Worm (Caenorhabditis elegans): ENCODE measurements around the gene K08H2.5.

K08H2.5 gene

DNA sequence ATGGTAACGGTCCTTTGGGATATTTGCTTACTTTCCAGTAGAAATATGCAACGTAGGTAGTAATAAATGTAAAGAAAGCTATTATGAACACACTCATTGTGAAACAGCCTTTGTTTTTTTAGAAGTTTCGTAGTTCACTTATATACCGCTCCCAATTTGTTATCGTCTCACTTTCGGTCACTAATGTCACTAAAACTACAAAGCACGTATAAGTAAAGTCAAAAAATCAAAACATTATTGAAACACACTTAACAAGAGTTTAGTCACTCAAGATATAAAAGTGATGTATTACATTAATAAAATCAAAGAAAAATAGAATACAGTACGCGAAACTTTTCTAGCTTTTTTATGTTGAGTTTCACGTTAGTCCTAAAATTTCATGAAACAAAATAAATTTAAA is 32.0 kb upstream of the K08H2.5 start, which contains the start of gene cyp-14A3:
cyp-14A3 (minus strand) TSS at position 101 of the 400 bp plus-strand sequence.
- TF ChIP-seq mdl-1 (tag; optimal IDR thresholded peaks at IDR 0.05) (no peak), nhr-47 (tag; optimal IDR thresholded peaks at IDR 0.05) (no peak), lin-14 (GFP tag; optimal IDR thresholded peaks at IDR 0.05) (no peak), nhr-20 (tag; optimal IDR thresholded peaks at IDR 0.05) (no peak), fkh-8 (tag; optimal IDR thresholded peaks at IDR 0.05) (no peak), grh-1 (GFP tag; IDR thresholded peaks at IDR 0.05) (no peak), unc-130 (tag; optimal IDR thresholded peaks at IDR 0.05) (no peak), fos-1 (tag; optimal IDR thresholded peaks at IDR 0.05) (no peak), pqm-1 (tag; optimal IDR thresholded peaks at IDR 0.05) (no peak), irx-1 (tag; optimal IDR thresholded peaks at IDR 0.05) (no peak), nhr-11 (tag; optimal IDR thresholded peaks at IDR 0.05) (no peak), nhr-84 (tag; optimal IDR thresholded peaks at IDR 0.05) (no peak), ztf-4 (tag; optimal IDR thresholded peaks at IDR 0.05) (no peak), lin-35 (GFP tag; optimal IDR thresholded peaks at IDR 0.05) (no peak), mab-9 (GFP tag; IDR thresholded peaks at IDR 0.05) (no peak), nhr-76 (tag; optimal IDR thresholded peaks at IDR 0.05) (no peak), zag-1 (tag; optimal IDR thresholded peaks at IDR 0.05) (no peak), aha-1 (tag; optimal IDR thresholded peaks at IDR 0.05) (no peak), blmp-1 (tag; optimal IDR thresholded peaks at IDR 0.05) (no peak)

DNA sequence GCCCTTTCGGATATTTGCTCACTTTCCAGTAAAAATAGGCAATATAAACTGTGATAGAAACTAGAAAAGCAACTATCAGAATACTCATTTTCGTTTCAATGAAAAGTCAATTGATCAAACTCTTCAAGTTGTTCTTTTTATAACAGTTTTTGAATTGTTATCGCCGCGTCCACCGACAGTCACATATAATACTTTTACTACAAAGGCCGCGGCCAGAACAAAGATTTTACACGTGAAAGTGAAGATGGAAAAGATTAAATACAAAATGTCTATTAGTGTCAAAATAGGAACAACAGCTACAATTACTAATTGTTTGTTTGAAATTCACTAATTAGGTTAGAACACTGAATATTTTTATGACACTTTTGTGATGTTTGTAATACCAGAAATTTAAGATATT is 27.5 kb upstream of the K08H2.5 start, which contains the start of gene cyp-14A2:
cyp-14A2 (minus strand) TSS at position 101 of the 400 bp plus-strand sequence.
- TF ChIP-seq blmp-1 (tag; optimal IDR thresholded peaks at IDR 0.05) (peak; percentile 31), mef-2 (tag; optimal IDR thresholded peaks at IDR 0.05) (no peak)

DNA sequence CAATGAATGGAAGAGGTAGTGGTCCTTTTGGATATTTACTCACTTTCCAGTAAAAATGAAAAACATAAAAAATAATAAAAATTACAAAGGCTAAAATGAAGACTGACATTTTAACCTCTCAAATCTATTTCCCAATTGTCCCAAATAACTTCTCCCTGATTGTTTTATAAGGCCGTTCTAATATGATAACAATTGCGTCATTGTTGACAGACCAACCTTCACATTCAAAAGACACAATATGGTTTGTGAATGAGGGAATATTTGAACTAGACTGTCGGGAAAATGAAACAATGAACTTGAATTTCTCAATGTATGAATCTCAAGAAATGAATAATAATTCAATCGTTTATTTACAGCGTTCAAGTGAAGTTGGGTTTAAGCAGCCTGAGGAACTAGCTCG is 25.1 kb upstream of the K08H2.5 start, which contains the start of gene cyp-14A1:
cyp-14A1 (minus strand) TSS at position 126 of the 400 bp plus-strand sequence.
- TF ChIP-seq sup-37 (GFP tag; optimal IDR thresholded peaks at IDR 0.05) (no peak), nhr-20 (tag; optimal IDR thresholded peaks at IDR 0.05) (peak; percentile 43), elt-3 (tag; optimal IDR thresholded peaks at IDR 0.05) (peak in 3 of 6 experiments; percentile 35 to 56 (median 48)), nhr-85 (tag) (peak; percentile 45)

DNA sequence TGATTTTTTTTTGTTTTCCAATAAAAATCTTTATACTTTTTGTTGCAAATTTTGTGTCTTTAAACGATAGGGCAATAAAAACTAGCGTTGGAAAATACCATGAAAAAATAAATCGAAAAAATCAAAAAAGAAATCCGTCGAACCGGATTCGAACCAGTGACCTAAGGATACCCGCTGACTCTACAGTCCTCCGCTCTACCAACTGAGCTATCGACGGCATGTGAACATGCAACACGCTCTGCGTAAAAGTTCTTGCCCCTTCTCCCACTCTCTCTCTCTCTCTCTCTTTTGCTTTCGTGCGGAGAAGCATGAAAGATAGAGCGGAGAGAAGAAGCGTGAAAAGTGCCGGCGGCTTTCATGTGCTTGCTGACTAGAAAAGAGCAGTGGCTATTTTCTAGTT is 22.4 kb upstream of the K08H2.5 start:
- TF ChIP-seq blmp-1 (tag; optimal IDR thresholded peaks at IDR 0.05) = no peak
- TF ChIP-seq dpl-1 (GFP tag; optimal IDR thresholded peaks at IDR 0.05) = no peak
- no peak for TF ChIP-seq nhr-28 (tag; optimal IDR thresholded peaks at IDR 0.05)
- TF ChIP-seq nhr-12 (tag; optimal IDR thresholded peaks at IDR 0.05) = no peak
- TF ChIP-seq fkh-4 (tag; optimal IDR thresholded peaks at IDR 0.05; ENCODE audit: borderline replicate concordance) = no peak
- peak; percentile 27 for TF ChIP-seq tbx-2 (tag; optimal IDR thresholded peaks at IDR 0.05)
- peak; percentile 37 for TF ChIP-seq C16A3.4 (tag; optimal IDR thresholded peaks at IDR 0.05)
- TF ChIP-seq swsn-7 (tag; optimal IDR thresholded peaks at IDR 0.05) = peak; percentile 61
- no peak for TF ChIP-seq ceh-88 (GFP tag; IDR thresholded peaks at IDR 0.05)
- TF ChIP-seq dsc-1 (tag; optimal IDR thresholded peaks at IDR 0.05) = peak; percentile 79
- peak; percentile 11 for TF ChIP-seq irx-1 (tag; optimal IDR thresholded peaks at IDR 0.05)
- TF ChIP-seq ceh-63 (GFP tag; optimal IDR thresholded peaks at IDR 0.05) = no peak
- TF ChIP-seq efl-3 (GFP tag; optimal IDR thresholded peaks at IDR 0.05) = no peak
- no peak for TF ChIP-seq ama-1 (optimal IDR thresholded peaks at IDR 0.05)
- no peak for TF ChIP-seq unc-62 (GFP tag; optimal IDR thresholded peaks at IDR 0.05)
- TF ChIP-seq jun-1 (tag; optimal IDR thresholded peaks at IDR 0.05) = peak; percentile 54
- no peak for TF ChIP-seq nhr-76 (tag; optimal IDR thresholded peaks at IDR 0.05)
- TF ChIP-seq lin-39 (tag; optimal IDR thresholded peaks at IDR 0.05) = no peak
- no peak for TF ChIP-seq egl-13 (tag; optimal IDR thresholded peaks at IDR 0.05)
- no peak for TF ChIP-seq elt-3 (tag; optimal IDR thresholded peaks at IDR 0.05)
- no peak for TF ChIP-seq tlp-1 (tag; optimal IDR thresholded peaks at IDR 0.05)
- no peak for TF ChIP-seq alr-1 (tag; optimal IDR thresholded peaks at IDR 0.05; ENCODE audit: borderline replicate concordance)
- TF ChIP-seq aha-1 (tag; optimal IDR thresholded peaks at IDR 0.05) = no peak
- no peak for TF ChIP-seq snpc-4 (tag; optimal IDR thresholded peaks at IDR 0.05)
- peak; percentile 52 for TF ChIP-seq lin-14 (GFP tag; optimal IDR thresholded peaks at IDR 0.05)
- no peak for TF ChIP-seq pag-3 (tag; optimal IDR thresholded peaks at IDR 0.05; ENCODE audit: borderline replicate concordance, insufficient read depth)
- no peak for TF ChIP-seq C34B4.2 (tag; optimal IDR thresholded peaks at IDR 0.05)
- no peak for TF ChIP-seq C04F5.9 (tag; optimal IDR thresholded peaks at IDR 0.05)
- TF ChIP-seq lin-35 (GFP tag; optimal IDR thresholded peaks at IDR 0.05) = peak in 1 of 2 experiments; percentile 50
- peak in 2 of 3 experiments; percentile 30 to 45 for TF ChIP-seq ceh-82 (tag; optimal IDR thresholded peaks at IDR 0.05)
- TF ChIP-seq mep-1 (tag; optimal IDR thresholded peaks at IDR 0.05) = peak; percentile 51
- TF ChIP-seq ets-5 (GFP tag; IDR thresholded peaks at IDR 0.05) = no peak
